Worm (Caenorhabditis elegans) whole organism, midembryonic: ENCODE results near the gene ttll-4.

ENCODE experiments used
- flt-1 ChIP-seq: fragments of 200-800 bp; sonication (Bioruptor generic); IDR thresholded peaks from 2 replicates; pipeline ENCODE4 v1.3.6; 2022; ENCODE audit warnings: missing genetic modification characterization, missing compliant biosample characterization
- med-1 ChIP-seq: sonication (generic microtip); optimal IDR thresholded peaks from 2 replicates; lab custom pipeline; 2017; ENCODE audit warnings: missing genetic modification characterization, mild to moderate bottlenecking, missing compliant biosample characterization, antibody characterized with exemption, missing genetic modification reagents; ENCODE audit not compliant: insufficient read depth
- ztf-29 ChIP-seq: fragments of 200-800 bp; sonication (Bioruptor generic); IDR thresholded peaks from 2 replicates; pipeline ENCODE4 v1.3.6; 2022; ENCODE audit warnings: missing genetic modification reagents, missing genetic modification characterization, missing compliant biosample characterization

DNA sequence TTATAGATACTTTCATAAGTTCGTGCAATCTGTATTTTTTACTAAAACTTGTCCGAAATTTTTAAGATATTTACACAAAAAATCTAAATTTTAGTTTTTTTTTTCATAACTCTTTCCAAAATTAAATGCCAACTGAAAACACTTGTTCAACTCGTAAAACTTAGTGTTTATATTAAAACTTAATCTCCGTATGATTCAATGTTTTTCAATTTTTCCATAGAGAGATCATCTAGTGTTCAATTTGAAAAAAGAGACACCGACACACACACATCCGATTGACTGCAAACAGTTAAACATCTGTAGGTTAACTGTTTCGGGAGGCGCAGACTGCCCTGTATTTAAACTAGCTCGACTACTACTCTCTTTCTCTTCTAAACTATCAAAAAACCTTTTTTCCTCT lies 15.0 kb upstream of the ttll-4 start, which contains the start of gene T16H12.9:
- TF ChIP-seq ztf-29 (GFP tag; lab: Robert Waterston, UW) (no peak), med-1 (GFP tag; lab: Kevin White, UChicago) (no peak), flt-1 (no peak)
